Worm (Caenorhabditis elegans): Measurements from ENCODE around the gene F38B6.2.

ce11 chrX:6672519-6672918, 25.8 kb upstream of the F38B6.2 start, which contains the start of gene col-172:
- TF ChIP-seq ceh-39 (tag; optimal IDR thresholded peaks at IDR 0.05): no peak
- no peak for TF ChIP-seq lsy-2 (tag; optimal IDR thresholded peaks at IDR 0.05)
- TF ChIP-seq nhr-28 (tag; optimal IDR thresholded peaks at IDR 0.05): no peak
- TF ChIP-seq unc-39 (tag; optimal IDR thresholded peaks at IDR 0.05): no peak
- TF ChIP-seq pha-4 (tag; optimal IDR thresholded peaks at IDR 0.05): no peak
- no peak for TF ChIP-seq ham-2 (GFP tag; optimal IDR thresholded peaks at IDR 0.05)
- TF ChIP-seq ztf-11 (tag; optimal IDR thresholded peaks at IDR 0.05): no peak
- no peak for TF ChIP-seq nhr-2 (tag; optimal IDR thresholded peaks at IDR 0.05)
- TF ChIP-seq blmp-1 (tag; optimal IDR thresholded peaks at IDR 0.05): no peak
- TF ChIP-seq ces-1 (GFP tag; optimal IDR thresholded peaks at IDR 0.05): no peak
- no peak for TF ChIP-seq drap-1 (GFP tag; optimal IDR thresholded peaks at IDR 0.05)
- TF ChIP-seq snpc-4 (tag; optimal IDR thresholded peaks at IDR 0.05): no peak
- no peak for TF ChIP-seq elt-1 (tag; optimal IDR thresholded peaks at IDR 0.05; ENCODE audit: borderline replicate concordance, insufficient read depth)
